Worm (Caenorhabditis elegans) whole organism, L3 larva: ENCODE data around the gene F36H9.1.

Experiments
- ceh-16 ChIP-seq: sonication (generic microtip); optimal IDR thresholded peaks from 2 replicates; lab custom pipeline; 2017; ENCODE audit warnings: missing biosample characterization, missing genetic modification characterization
- daf-12 ChIP-seq: fragments of 150-350 bp; optimal IDR thresholded peaks from 2 replicates; lab custom pipeline; 2014; ENCODE audit warnings: missing biosample characterization, missing genetic modification reagents, missing genetic modification characterization
- unc-62 ChIP-seq: fragments of 150-350 bp; sonication (generic microtip); optimal IDR thresholded peaks from 4 replicates; lab custom pipeline; 2014; ENCODE audit warnings: missing biosample characterization, missing genetic modification reagents, missing genetic modification characterization

- TF ChIP-seq daf-12 (no peak), ceh-16 (tag; lab: Kevin White, UChicago) (no peak), unc-62 (GFP tag; lab: Kevin White, UChicago) (no peak)
Observed at ce11 chrV:1774874-1775589, 19.3 kb upstream of the F36H9.1 start, which contains the start of gene F36H9.7.
